Worm (Caenorhabditis elegans) whole organism, midembryonic: Measurements from ENCODE around the gene srx-29.

Source experiments
- T22C8.4 ChIP-seq: fragments of 200-800 bp; sonication (Bioruptor generic); IDR thresholded peaks from 2 replicates; pipeline ENCODE4 v1.3.6; 2022; ENCODE audit warnings: missing genetic modification characterization, missing compliant biosample characterization
- cog-1 ChIP-seq: sonication (generic microtip); optimal IDR thresholded peaks from 2 replicates; lab custom pipeline; 2016; ENCODE audit warnings: missing genetic modification characterization, missing compliant biosample characterization
- flt-1 ChIP-seq: fragments of 200-800 bp; sonication (Bioruptor generic); IDR thresholded peaks from 2 replicates; pipeline ENCODE4 v1.3.6; 2022; ENCODE audit warnings: missing genetic modification characterization, missing compliant biosample characterization
- klf-2 ChIP-seq: fragments of 200-800 bp; sonication (Bioruptor generic); conservative IDR thresholded peaks from 2 replicates; pipeline ENCODE4 v1.3.6; 2022; ENCODE audit warnings: missing genetic modification reagents, missing genetic modification characterization, missing compliant biosample characterization
- med-1 ChIP-seq: sonication (generic microtip); optimal IDR thresholded peaks from 2 replicates; lab custom pipeline; 2017; ENCODE audit warnings: missing genetic modification characterization, mild to moderate bottlenecking, missing compliant biosample characterization, antibody characterized with exemption, missing genetic modification reagents; ENCODE audit not compliant: insufficient read depth
- ref-1 ChIP-seq: fragments of 200-800 bp; sonication (Bioruptor generic); conservative IDR thresholded peaks from 2 replicates; pipeline ENCODE4 v1.3.6; 2022; ENCODE audit warnings: missing genetic modification reagents, missing genetic modification characterization, missing compliant biosample characterization
- tab-1 ChIP-seq: fragments of 200-800 bp; sonication (Bioruptor generic); IDR thresholded peaks from 2 replicates; pipeline ENCODE4 v1.3.6; 2022; ENCODE audit warnings: missing genetic modification characterization, missing compliant biosample characterization
- ztf-23 ChIP-seq: fragments of 200-800 bp; sonication (Bioruptor generic); IDR thresholded peaks from 2 replicates; pipeline ENCODE4 v1.3.6; 2022; ENCODE audit warnings: missing genetic modification reagents, missing genetic modification characterization, missing compliant biosample characterization
- ztf-29 ChIP-seq: fragments of 200-800 bp; sonication (Bioruptor generic); IDR thresholded peaks from 2 replicates; pipeline ENCODE4 v1.3.6; 2022; ENCODE audit warnings: missing genetic modification reagents, missing genetic modification characterization, missing compliant biosample characterization

ce11 chrV:15730459-15730858, 32.5 kb upstream of the srx-29 start, which contains the start of gene Y6E2A.10:
- TF ChIP-seq ztf-23 (GFP tag; lab: Robert Waterston, UW) = no peak
- TF ChIP-seq flt-1 = no peak
- no peak for TF ChIP-seq T22C8.4 (GFP tag; lab: Robert Waterston, UW)
- TF ChIP-seq klf-2 (GFP tag; lab: Robert Waterston, UW) = no peak
- no peak for TF ChIP-seq ztf-29 (GFP tag; lab: Robert Waterston, UW)
- no peak for TF ChIP-seq ref-1
- TF ChIP-seq tab-1 (GFP tag; lab: Robert Waterston, UW) = no peak
- no peak for TF ChIP-seq cog-1 (tag; lab: Kevin White, UChicago)
- no peak for TF ChIP-seq med-1
